Worm (Caenorhabditis elegans): ENCODE data around the gene tsen-2.

- TF ChIP-seq W03F9.2 (tag; optimal IDR thresholded peaks at IDR 0.05) (no peak), him-1 (tag; optimal IDR thresholded peaks at IDR 0.05) (no peak), dao-5 (tag; optimal IDR thresholded peaks at IDR 0.05) (no peak)
Measured at ce11 chrIII:11917090-11917489, 19.0 kb upstream of the tsen-2 start.
